Fruit fly (Drosophila melanogaster) Kc167 (cell line): ENCODE data around the gene Vm26Ac.

Source experiments
- Myc ChIP-seq: fragments of >200 bp; optimal IDR thresholded peaks from 2 replicates; lab custom pipeline; 2017; ENCODE audit warnings: missing external identifiers
- Sin3A ChIP-seq: fragments of >200 bp; optimal IDR thresholded peaks from 2 replicates; lab custom pipeline; 2018; ENCODE audit warnings: missing external identifiers
- h ChIP-seq: fragments of >200 bp; optimal IDR thresholded peaks from 3 replicates; lab custom pipeline; 2018; ENCODE audit warnings: missing external identifiers
- insv ChIP-seq: fragments of >200 bp; optimal IDR thresholded peaks from 3 replicates; lab custom pipeline; 2018; ENCODE audit warnings: missing external identifiers
- psq ChIP-seq: fragments of >200 bp; optimal IDR thresholded peaks from 2 replicates; lab custom pipeline; 2017; ENCODE audit warnings: missing external identifiers
- ttk ChIP-seq: sonication (Bioruptor generic); optimal IDR thresholded peaks from 2 replicates; lab custom pipeline; 2017; ENCODE audit warnings: missing external identifiers

Vm26Ac gene

dm6 chr2L:5927363-5927762, 31.1 kb downstream of the Vm26Ac start:
- TF ChIP-seq Sin3A (lab: Kevin White, UChicago) = no peak
- no peak for TF ChIP-seq psq
- no peak for TF ChIP-seq insv
- TF ChIP-seq ttk (lab: Kevin White, UChicago) = no peak
- TF ChIP-seq Myc (lab: Kevin White, UChicago) = no peak
- no peak for TF ChIP-seq h (lab: Kevin White, UChicago)

- no peak for TF ChIP-seq insv
- TF ChIP-seq psq = no peak
- TF ChIP-seq ttk (lab: Kevin White, UChicago) = no peak
- no peak for TF ChIP-seq Myc (lab: Kevin White, UChicago)
Measured at dm6 chr2L:5925637-5926036, 32.8 kb downstream of the Vm26Ac start, which contains the start of gene dsf. Gene dsf (plus strand): TSS chr2L:5925937.

DNA sequence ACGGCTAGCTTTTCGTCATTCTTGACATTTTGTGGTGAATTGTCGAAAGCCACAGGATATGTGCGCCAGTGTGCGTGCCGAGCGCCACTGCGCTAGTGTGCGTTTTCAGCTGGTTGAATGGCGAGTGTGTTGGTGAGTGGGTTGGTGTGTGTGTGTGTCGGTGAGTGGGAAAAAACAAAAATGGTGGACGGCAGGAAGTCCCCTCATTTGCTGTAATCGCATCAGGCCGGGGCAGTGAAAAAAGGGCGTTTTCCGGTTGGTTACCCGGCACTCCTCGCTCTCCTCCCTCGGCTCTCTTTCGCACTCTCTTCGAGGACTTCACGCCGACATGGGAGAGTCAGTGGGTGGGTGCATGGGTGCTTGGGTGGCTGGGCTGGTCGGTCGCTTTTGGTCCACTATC, 33.3 kb downstream of the Vm26Ac start:
- TF ChIP-seq Myc (lab: Kevin White, UChicago) (no peak), psq (no peak), h (lab: Kevin White, UChicago) (no peak), ttk (lab: Kevin White, UChicago) (no peak), Sin3A (lab: Kevin White, UChicago) (no peak), insv (no peak)

DNA sequence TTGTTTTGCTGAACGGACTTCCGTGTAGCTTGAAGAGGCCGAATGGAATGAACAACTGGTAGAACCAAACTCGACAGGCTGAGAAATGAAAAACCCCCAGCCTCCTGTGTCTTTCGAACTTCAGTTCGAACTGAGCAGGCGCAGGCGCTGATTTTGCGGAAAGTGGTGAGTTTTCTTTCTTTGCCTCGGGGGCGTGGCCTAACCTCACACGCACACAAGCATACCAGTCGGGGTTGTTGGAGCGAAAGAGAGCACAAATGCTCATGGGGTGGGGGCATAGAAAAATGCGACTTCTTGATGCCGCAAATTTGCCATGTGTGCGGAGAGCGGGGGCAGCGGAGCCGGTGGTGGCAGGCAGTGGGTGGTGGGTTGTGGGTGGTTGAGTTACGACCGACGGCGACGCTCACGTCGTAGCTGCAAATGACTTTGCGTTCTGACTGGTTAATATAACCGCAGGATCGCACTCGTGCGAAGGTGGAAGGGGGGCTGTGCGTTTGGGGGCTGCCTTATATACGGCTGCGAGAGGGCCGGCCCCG, 34.8 kb downstream of the Vm26Ac start, which contains the start of gene CG9016:
TSS of gene CG9016 (minus strand) at position 51 of the 536 bp plus-strand sequence.
- no peak for TF ChIP-seq insv
- TF ChIP-seq Myc (lab: Kevin White, UChicago) = no peak
- no peak for TF ChIP-seq Sin3A (lab: Kevin White, UChicago)
- TF ChIP-seq ttk (lab: Kevin White, UChicago) = no peak
- TF ChIP-seq h (lab: Kevin White, UChicago) = no peak
- no peak for TF ChIP-seq psq

DNA sequence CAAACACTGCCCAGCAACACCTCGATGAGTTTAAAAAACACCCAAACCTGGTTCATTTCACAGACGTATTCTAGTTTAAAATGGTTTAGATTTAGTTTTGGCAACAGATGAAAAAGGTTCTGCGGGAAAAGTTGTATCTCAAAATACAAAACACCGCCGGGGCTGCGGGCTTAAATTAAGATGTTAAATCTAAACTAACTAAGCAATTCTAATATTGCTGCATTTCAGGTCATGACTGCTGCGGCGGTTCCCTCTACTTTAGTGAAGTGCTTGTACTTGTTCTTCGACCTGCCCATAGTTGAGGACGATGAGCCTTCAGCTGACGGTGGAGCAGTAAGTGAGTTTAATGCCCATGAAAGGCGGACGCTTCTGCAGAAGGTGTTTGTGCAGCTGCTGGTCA, 48.2 kb downstream of the Vm26Ac start, which contains the start of gene CG14000:
TSS of gene CG14000 (minus strand) at position 101 of the 400 bp plus-strand sequence.
- no peak for TF ChIP-seq insv
- TF ChIP-seq Sin3A (lab: Kevin White, UChicago) = no peak
- TF ChIP-seq Myc (lab: Kevin White, UChicago) = no peak
- TF ChIP-seq ttk (lab: Kevin White, UChicago) = no peak
- no peak for TF ChIP-seq h (lab: Kevin White, UChicago)
- no peak for TF ChIP-seq psq
